Worm (Caenorhabditis elegans): ENCODE measurements around the gene M153.5.

DNA sequence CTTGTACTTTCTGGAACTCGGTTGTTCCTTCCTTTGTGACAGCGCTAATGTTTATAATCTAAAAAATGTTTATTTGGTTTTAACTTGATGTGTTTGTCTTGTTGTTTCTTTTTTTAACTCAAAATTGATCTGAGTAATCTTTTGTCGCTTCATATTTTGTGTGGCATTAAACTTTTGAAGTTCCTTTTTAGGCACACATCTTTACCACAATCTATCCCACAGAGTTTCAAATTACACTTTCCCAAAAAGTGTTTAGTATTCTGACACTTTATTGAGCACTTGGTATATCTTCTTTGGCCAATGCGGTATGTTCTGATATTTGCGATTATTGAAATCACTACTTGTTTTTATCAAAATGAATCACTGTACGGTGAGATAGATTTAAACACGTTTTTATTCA, 18.5 kb upstream of the M153.5 start, which contains the start of gene lgc-18:
- no peak for TF ChIP-seq nhr-28 (tag; optimal IDR thresholded peaks at IDR 0.05)
- no peak for TF ChIP-seq lsy-2 (tag; optimal IDR thresholded peaks at IDR 0.05)
- TF ChIP-seq nhr-237 (tag; optimal IDR thresholded peaks at IDR 0.05), result no peak
- TF ChIP-seq fkh-10 (GFP tag; optimal IDR thresholded peaks at IDR 0.05), result no peak
- no peak for TF ChIP-seq dpl-1 (GFP tag; optimal IDR thresholded peaks at IDR 0.05)
- no peak for TF ChIP-seq lin-15B (tag; optimal IDR thresholded peaks at IDR 0.05)
- TF ChIP-seq mdt-29 (GFP tag; IDR thresholded peaks at IDR 0.05), result no peak

Data from whole organism, L4 larva.